Worm (Caenorhabditis elegans) whole organism, L2 larva: Measurements from ENCODE around the gene nmgp-1.

Experiments
- C34F6.9 ChIP-seq: fragments of 150-350 bp; optimal IDR thresholded peaks from 2 replicates; lab custom pipeline; 2014; ENCODE audit warnings: missing biosample characterization, missing genetic modification characterization
- F13H6.1 ChIP-seq: sonication (generic microtip); optimal IDR thresholded peaks from 2 replicates; lab custom pipeline; 2016; ENCODE audit warnings: missing genetic modification characterization, missing compliant biosample characterization
- Y55F3AM.14 ChIP-seq: fragments of 200-800 bp; sonication (Bioruptor generic); optimal IDR thresholded peaks from 2 replicates; lab custom pipeline; 2018; ENCODE audit warnings: mild to moderate bottlenecking, missing genetic modification characterization, missing compliant biosample characterization
- ama-1 ChIP-seq: fragments of 150-350 bp; optimal IDR thresholded peaks from 2 replicates; lab custom pipeline; 2018; ENCODE audit warnings: inconsistent platforms
- ceh-16 ChIP-seq: fragments of 150-350 bp; optimal IDR thresholded peaks from 2 replicates; lab custom pipeline; 2014; ENCODE audit warnings: missing biosample characterization, missing genetic modification characterization
- ceh-82 ChIP-seq: fragments of 150-350 bp; optimal IDR thresholded peaks from 2 replicates; lab custom pipeline; 2014; ENCODE audit warnings: missing biosample characterization, missing genetic modification characterization
- crh-2 ChIP-seq: sonication (generic microtip); optimal IDR thresholded peaks from 2 replicates; lab custom pipeline; 2017; ENCODE audit warnings: missing biosample characterization, missing genetic modification characterization
- dmd-4 ChIP-seq: sonication (generic microtip); optimal IDR thresholded peaks from 2 replicates; lab custom pipeline; 2017; ENCODE audit warnings: missing biosample characterization, missing genetic modification characterization
- elt-1 ChIP-seq: fragments of 150-350 bp; optimal IDR thresholded peaks from 2 replicates; lab custom pipeline; 2014; ENCODE audit warnings: missing biosample characterization, missing genetic modification characterization
- elt-3 ChIP-seq: sonication (generic microtip); optimal IDR thresholded peaks from 2 replicates; lab custom pipeline; 2017; ENCODE audit warnings: missing biosample characterization, missing genetic modification characterization
- fos-1 ChIP-seq: fragments of 150-350 bp; optimal IDR thresholded peaks from 2 replicates; lab custom pipeline; 2014; ENCODE audit warnings: missing biosample characterization, missing genetic modification characterization
- gmeb-1 ChIP-seq: fragments of 150-350 bp; optimal IDR thresholded peaks from 2 replicates; lab custom pipeline; 2014; ENCODE audit warnings: missing biosample characterization, missing genetic modification characterization
- lin-11 ChIP-seq: fragments of 150-350 bp; sonication (generic microtip); optimal IDR thresholded peaks from 2 replicates; lab custom pipeline; 2014; ENCODE audit warnings: missing biosample characterization, missing genetic modification characterization, inconsistent platforms, mixed read lengths
- lin-13 ChIP-seq: fragments of 150-350 bp; optimal IDR thresholded peaks from 2 replicates; lab custom pipeline; 2014; ENCODE audit warnings: missing biosample characterization, missing genetic modification reagents, missing genetic modification characterization
- lin-39 ChIP-seq: fragments of 150-350 bp; optimal IDR thresholded peaks from 2 replicates; lab custom pipeline; 2014; ENCODE audit warnings: missing biosample characterization, missing genetic modification reagents, missing genetic modification characterization
- lsy-2 ChIP-seq, 2 experiments: fragments of 150-350 bp in 1 of 2; sonication (generic microtip) in 1 of 2; optimal IDR thresholded peaks; 2 replicates each; lab custom pipeline; 2014 to 2017; ENCODE audit warnings: missing biosample characterization in 2 of 2, missing genetic modification characterization in 2 of 2
- mab-5 ChIP-seq: fragments of 150-350 bp; optimal IDR thresholded peaks from 2 replicates; lab custom pipeline; 2014; ENCODE audit warnings: missing biosample characterization, missing genetic modification characterization
- mbf-1 ChIP-seq: sonication (generic microtip); optimal IDR thresholded peaks from 2 replicates; lab custom pipeline; 2017; ENCODE audit warnings: missing biosample characterization, missing genetic modification characterization
- mdl-1 ChIP-seq, 2 experiments: fragments of 150-350 bp in 1 of 2; sonication (generic microtip) in 1 of 2; optimal IDR thresholded peaks; 2 replicates each; lab custom pipeline; 2017; ENCODE audit warnings: missing biosample characterization in 2 of 2, missing genetic modification characterization in 2 of 2
- nhr-10 ChIP-seq: sonication (generic microtip); optimal IDR thresholded peaks from 2 replicates; lab custom pipeline; 2017; ENCODE audit warnings: missing biosample characterization, missing genetic modification characterization
- nhr-11 ChIP-seq: fragments of 150-350 bp; optimal IDR thresholded peaks from 2 replicates; lab custom pipeline; 2014; ENCODE audit warnings: missing biosample characterization, missing genetic modification characterization
- nhr-12 ChIP-seq: fragments of 150-350 bp; optimal IDR thresholded peaks from 2 replicates; lab custom pipeline; 2014; ENCODE audit warnings: missing biosample characterization, missing genetic modification characterization
- nhr-129 ChIP-seq: fragments of 150-350 bp; optimal IDR thresholded peaks from 2 replicates; lab custom pipeline; 2014; ENCODE audit warnings: missing biosample characterization, missing genetic modification characterization
- nhr-21 ChIP-seq: fragments of 150-350 bp; optimal IDR thresholded peaks from 2 replicates; lab custom pipeline; 2014; ENCODE audit warnings: missing biosample characterization, missing genetic modification characterization
- nhr-237 ChIP-seq: fragments of 150-350 bp; optimal IDR thresholded peaks from 2 replicates; lab custom pipeline; 2014; ENCODE audit warnings: missing biosample characterization, missing genetic modification characterization
- nhr-25 ChIP-seq: fragments of 150-350 bp; sonication (generic microtip); optimal IDR thresholded peaks from 3 replicates; lab custom pipeline; 2014; ENCODE audit warnings: missing biosample characterization, missing genetic modification characterization
- nhr-6 ChIP-seq: fragments of 150-350 bp; optimal IDR thresholded peaks from 2 replicates; lab custom pipeline; 2014; ENCODE audit warnings: missing biosample characterization, missing genetic modification characterization
- nhr-77 ChIP-seq: fragments of 150-350 bp; optimal IDR thresholded peaks from 2 replicates; lab custom pipeline; 2014; ENCODE audit warnings: missing biosample characterization, missing genetic modification characterization
- sem-4 ChIP-seq: fragments of 150-350 bp; optimal IDR thresholded peaks from 2 replicates; lab custom pipeline; 2014; ENCODE audit warnings: missing biosample characterization, missing genetic modification reagents, missing genetic modification characterization
- skn-1 ChIP-seq: sonication (generic microtip); optimal IDR thresholded peaks from 2 replicates; lab custom pipeline; 2017; ENCODE audit warnings: missing biosample characterization, missing genetic modification characterization
- sma-3 ChIP-seq: sonication (generic microtip); optimal IDR thresholded peaks from 2 replicates; lab custom pipeline; 2016; ENCODE audit warnings: missing genetic modification reagents, missing genetic modification characterization, missing compliant biosample characterization
- sma-9 ChIP-seq, 2 experiments: fragments of 150-350 bp in 1 of 2; sonication (generic microtip) in 1 of 2; optimal IDR thresholded peaks; 2 replicates each; lab custom pipeline; 2014 to 2016; ENCODE audit warnings: missing genetic modification characterization in 2 of 2, mild to moderate bottlenecking in 1 of 2, missing biosample characterization in 1 of 2, missing compliant biosample characterization in 1 of 2, missing genetic modification reagents in 1 of 2, moderate library complexity in 1 of 2
- snpc-4 ChIP-seq: fragments of 150-350 bp; optimal IDR thresholded peaks from 2 replicates; lab custom pipeline; 2014; ENCODE audit warnings: missing biosample characterization, missing genetic modification characterization
- unc-39 ChIP-seq: fragments of 150-350 bp; optimal IDR thresholded peaks from 2 replicates; lab custom pipeline; 2014; ENCODE audit warnings: missing biosample characterization, missing genetic modification characterization
- unc-55 ChIP-seq: fragments of 150-350 bp; sonication (generic microtip); optimal IDR thresholded peaks from 3 replicates; lab custom pipeline; 2014; ENCODE audit warnings: missing biosample characterization, missing genetic modification reagents, missing genetic modification characterization
- unc-62 ChIP-seq: fragments of 150-350 bp; optimal IDR thresholded peaks from 2 replicates; lab custom pipeline; 2014; ENCODE audit warnings: missing biosample characterization, missing genetic modification reagents, missing genetic modification characterization
- zag-1 ChIP-seq: fragments of 150-350 bp; optimal IDR thresholded peaks from 2 replicates; lab custom pipeline; 2014; ENCODE audit warnings: missing biosample characterization, missing genetic modification characterization
- ztf-1 ChIP-seq: fragments of 200-800 bp; sonication (Bioruptor generic); conservative IDR thresholded peaks from 2 replicates; pipeline ENCODE4 v1.3.6; 2022; ENCODE audit warnings: missing genetic modification characterization, missing compliant biosample characterization
- ztf-11 ChIP-seq: sonication (generic microtip); optimal IDR thresholded peaks from 2 replicates; lab custom pipeline; 2017; ENCODE audit warnings: missing biosample characterization, missing genetic modification characterization
- ztf-4 ChIP-seq: fragments of 150-350 bp; optimal IDR thresholded peaks from 2 replicates; lab custom pipeline; 2014; ENCODE audit warnings: missing biosample characterization, missing genetic modification characterization

Gene nmgp-1

ce11 chrII:6250782-6251461, 9.7 kb upstream of the nmgp-1 start, which contains the start of gene phb-2:
phb-2 (plus strand) TSS chrII:6251411.
- TF ChIP-seq nhr-129 (tag; lab: Kevin White, UChicago) (peak; percentile 92), nhr-11 (no peak), nhr-25 (tag; lab: Kevin White, UChicago) (peak; percentile 75), ztf-4 (tag; lab: Kevin White, UChicago) (peak; percentile 72), unc-55 (GFP tag; lab: Kevin White, UChicago) (peak; percentile 93), ceh-82 (tag; lab: Kevin White, UChicago) (peak; percentile 11), sma-9 (GFP tag; optimal IDR thresholded peaks at IDR 0.05; lab: Kevin White, UChicago) (peak; percentile 70), sma-9 (tag; optimal IDR thresholded peaks at IDR 0.05; lab: Kevin White, UChicago) (no peak), ztf-1 (no peak), nhr-6 (tag; lab: Kevin White, UChicago) (peak; percentile 43), skn-1 (tag; lab: Kevin White, UChicago) (no peak), ama-1 (peak; percentile 23), gmeb-1 (tag; lab: Kevin White, UChicago) (peak; percentile 98), crh-2 (peak; percentile 89), nhr-21 (tag; lab: Kevin White, UChicago) (peak; percentile 68), mab-5 (tag; lab: Kevin White, UChicago) (peak; percentile 43), mbf-1 (tag; lab: Kevin White, UChicago) (no peak), lin-39 (no peak), mdl-1 (tag; optimal IDR thresholded peaks at IDR 0.05; lab: Kevin White, UChicago) (no peak), F13H6.1 (tag; lab: Kevin White, UChicago) (peak; percentile 65), lsy-2 (tag; optimal IDR thresholded peaks at IDR 0.05; lab: Kevin White, UChicago) (peak; percentile 66 to 90), fos-1 (tag; lab: Kevin White, UChicago) (peak; percentile 62), zag-1 (tag; lab: Kevin White, UChicago) (no peak), lin-13 (GFP tag; lab: Kevin White, UChicago) (peak; percentile 65), lin-11 (tag; lab: Kevin White, UChicago) (peak; percentile 74), snpc-4 (tag; lab: Kevin White, UChicago) (peak; percentile 3), C34F6.9 (peak; percentile 84), ztf-11 (tag; lab: Kevin White, UChicago) (no peak), sma-3 (GFP tag; lab: Kevin White, UChicago) (peak; percentile 66), elt-3 (tag; lab: Kevin White, UChicago) (no peak)

- TF ChIP-seq nhr-12 (tag; lab: Kevin White, UChicago) (no peak), nhr-77 (tag; lab: Kevin White, UChicago) (no peak), ztf-4 (tag; lab: Kevin White, UChicago) (no peak), crh-2 (no peak), sem-4 (tag; lab: Kevin White, UChicago) (no peak), nhr-11 (no peak), nhr-237 (no peak), nhr-129 (tag; lab: Kevin White, UChicago) (no peak), C34F6.9 (no peak), unc-39 (tag; lab: Kevin White, UChicago) (no peak), ztf-1 (no peak), ztf-11 (tag; lab: Kevin White, UChicago) (no peak), Y55F3AM.14 (GFP tag; lab: Kevin White, UChicago) (no peak), lsy-2 (tag; optimal IDR thresholded peaks at IDR 0.05; lab: Kevin White, UChicago) (no peak), skn-1 (tag; lab: Kevin White, UChicago) (no peak)
- TF ChIP-seq, all 48 proteins: peak for 0
These were observed 8.0 kb upstream of the nmgp-1 start for ce11 chrII:6252707-6253106.

DNA sequence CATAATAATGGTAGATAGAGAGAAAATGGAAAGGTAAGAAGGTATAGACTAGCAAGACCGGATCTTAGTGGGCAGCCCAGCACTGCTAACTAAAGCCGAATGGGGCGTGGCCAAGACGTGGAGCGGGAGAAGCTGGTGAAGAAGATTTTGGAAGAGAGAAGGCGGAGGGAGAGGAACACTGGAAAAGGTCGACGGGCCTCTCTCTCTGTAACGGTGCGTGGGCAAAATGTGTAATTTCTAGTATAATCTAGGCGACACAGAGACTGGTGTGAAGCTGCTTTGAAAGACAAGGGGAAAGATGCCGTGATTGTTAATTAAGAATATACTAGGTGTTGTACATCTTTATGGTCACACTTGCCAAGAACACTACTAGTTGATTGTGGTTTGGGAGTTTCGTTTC, 4.6 kb upstream of the nmgp-1 start, which contains the start of gene F13H8.5:
Gene F13H8.5 (minus strand): TSS at position 101 of the 400 bp plus-strand sequence.
- no peak for TF ChIP-seq Y55F3AM.14 (GFP tag; lab: Kevin White, UChicago)
- TF ChIP-seq nhr-6 (tag; lab: Kevin White, UChicago): no peak
- no peak for TF ChIP-seq elt-3 (tag; lab: Kevin White, UChicago)
- TF ChIP-seq snpc-4 (tag; lab: Kevin White, UChicago): no peak
- TF ChIP-seq elt-1: no peak
- TF ChIP-seq nhr-10: no peak
- TF ChIP-seq dmd-4 (tag; lab: Kevin White, UChicago): no peak
- no peak for TF ChIP-seq nhr-21 (tag; lab: Kevin White, UChicago)
- TF ChIP-seq lsy-2 (tag; optimal IDR thresholded peaks at IDR 0.05; lab: Kevin White, UChicago): no peak
- TF ChIP-seq ceh-16 (tag; lab: Kevin White, UChicago): no peak
- no peak for TF ChIP-seq unc-62
- TF ChIP-seq sma-3 (GFP tag; lab: Kevin White, UChicago): no peak
- no peak for TF ChIP-seq crh-2
- no peak for TF ChIP-seq fos-1 (tag; lab: Kevin White, UChicago)
